Fruit fly (Drosophila melanogaster) S2 (cell line): Measurements from ENCODE around the gene CG5381.

ENCODE experiments used
- CG8478 ChIP-seq: fragments of >200 bp; optimal IDR thresholded peaks from 2 replicates; lab custom pipeline; 2018
- CTCF ChIP-seq, 2 experiments: fragments of >200 bp; optimal IDR thresholded peaks; 2 replicates each; lab custom pipeline; 2018

- TF ChIP-seq CG8478 (lab: Kevin White, UChicago) = no peak
- no peak for TF ChIP-seq CTCF (optimal IDR thresholded peaks at IDR 0.05; lab: Kevin White, UChicago)
These were observed 8.4 kb upstream of the CG5381 start, which contains the start of the genes Schip1 and Cox10 for dm6 chr2L:10331066-10331847.
